Worm (Caenorhabditis elegans) whole organism, young adult: ENCODE measurements around the gene Y73B6BL.44.

Experiments used
- D2030.7 ChIP-seq: fragments of 200-800 bp; sonication (Bioruptor generic); IDR thresholded peaks from 2 replicates; pipeline ENCODE4 v1.3.6; 2022; ENCODE audit warnings: missing genetic modification reagents, missing genetic modification characterization, missing compliant biosample characterization
- F10E7.11 ChIP-seq: sonication (generic microtip); optimal IDR thresholded peaks from 2 replicates; lab custom pipeline; 2017; ENCODE audit warnings: mild to moderate bottlenecking, missing genetic modification characterization, moderate library complexity, missing compliant biosample characterization
- F37B4.10 ChIP-seq: fragments of 200-800 bp; sonication (Bioruptor generic); IDR thresholded peaks from 2 replicates; pipeline ENCODE4 v1.3.6; 2022; ENCODE audit warnings: missing genetic modification characterization, missing compliant biosample characterization
- F57A8.1 ChIP-seq: fragments of 200-800 bp; sonication (Bioruptor generic); optimal IDR thresholded peaks from 2 replicates; lab custom pipeline; 2018; ENCODE audit warnings: mild to moderate bottlenecking, missing genetic modification characterization, moderate library complexity, missing compliant biosample characterization
- K11D2.4 ChIP-seq: fragments of 200-800 bp; sonication (Bioruptor generic); IDR thresholded peaks from 2 replicates; pipeline ENCODE4 v1.3.6; 2022; ENCODE audit warnings: missing genetic modification reagents, missing genetic modification characterization, missing compliant biosample characterization
- K12H6.12 ChIP-seq: fragments of 200-800 bp; sonication (Bioruptor generic); optimal IDR thresholded peaks from 2 replicates; lab custom pipeline; 2018; ENCODE audit warnings: mild to moderate bottlenecking, missing genetic modification characterization, missing compliant biosample characterization
- T26A5.8 ChIP-seq: sonication (generic microtip); optimal IDR thresholded peaks from 2 replicates; lab custom pipeline; 2016; ENCODE audit warnings: missing genetic modification characterization, missing compliant biosample characterization
- Y56A3A.18 ChIP-seq: fragments of 200-800 bp; sonication (Bioruptor generic); IDR thresholded peaks from 2 replicates; pipeline ENCODE4 v1.3.6; 2022; ENCODE audit warnings: missing genetic modification reagents, missing genetic modification characterization, missing compliant biosample characterization
- Y79H2A.3 ChIP-seq: fragments of 200-800 bp; sonication (Bioruptor generic); conservative IDR thresholded peaks from 2 replicates; pipeline ENCODE4 v1.3.6; 2022; ENCODE audit warnings: missing genetic modification reagents, missing genetic modification characterization, missing compliant biosample characterization
- aptf-2 ChIP-seq: fragments of 200-800 bp; sonication (Bioruptor generic); conservative IDR thresholded peaks from 2 replicates; pipeline ENCODE4 v1.3.6; 2022; ENCODE audit warnings: missing genetic modification reagents, missing genetic modification characterization, missing compliant biosample characterization
- atf-7 ChIP-seq: sonication (generic microtip); optimal IDR thresholded peaks from 2 replicates; lab custom pipeline; 2017; ENCODE audit warnings: mild to moderate bottlenecking, missing genetic modification characterization, missing compliant biosample characterization
- attf-5 ChIP-seq: fragments of 200-800 bp; sonication (Bioruptor generic); optimal IDR thresholded peaks from 2 replicates; lab custom pipeline; 2018; ENCODE audit warnings: mild to moderate bottlenecking, missing genetic modification characterization, missing compliant biosample characterization
- bed-1 ChIP-seq: fragments of 200-800 bp; sonication (Bioruptor generic); IDR thresholded peaks from 2 replicates; pipeline ENCODE4 v1.3.6; 2022; ENCODE audit warnings: missing genetic modification reagents, missing genetic modification characterization, missing compliant biosample characterization
- ccch-3 ChIP-seq: fragments of 200-800 bp; sonication (Bioruptor generic); optimal IDR thresholded peaks from 2 replicates; lab custom pipeline; 2018; ENCODE audit warnings: mild to moderate bottlenecking, missing genetic modification characterization, missing compliant biosample characterization
- cebp-1 ChIP-seq, 2 experiments: fragments of 200-800 bp in 1 of 2; sonication (Bioruptor generic) in 1 of 2; sonication (generic microtip) in 1 of 2; IDR thresholded peaks in 1 of 2; optimal IDR thresholded peaks in 1 of 2; 2 replicates each; pipeline versions ENCODE4 v1.3.6 to Lab custom; 2017 to 2022; ENCODE audit warnings: missing compliant biosample characterization in 2 of 2, missing genetic modification characterization in 2 of 2, mild to moderate bottlenecking in 1 of 2, missing genetic modification reagents in 1 of 2, moderate library complexity in 1 of 2
- ceh-79 ChIP-seq: sonication (generic microtip); optimal IDR thresholded peaks from 2 replicates; lab custom pipeline; 2017; ENCODE audit warnings: mild to moderate bottlenecking, missing genetic modification characterization, missing compliant biosample characterization
- dox-1 ChIP-seq: fragments of 200-800 bp; sonication (Bioruptor generic); IDR thresholded peaks from 2 replicates; pipeline ENCODE4 v1.3.6; 2022; ENCODE audit warnings: missing genetic modification reagents, missing genetic modification characterization, missing compliant biosample characterization
- dpff-1 ChIP-seq: sonication (generic microtip); optimal IDR thresholded peaks from 2 replicates; lab custom pipeline; 2017; ENCODE audit warnings: mild to moderate bottlenecking, missing genetic modification characterization, missing compliant biosample characterization
- efl-1 ChIP-seq: fragments of 150-350 bp; optimal IDR thresholded peaks from 2 replicates; lab custom pipeline; 2014; ENCODE audit warnings: missing biosample characterization, missing genetic modification reagents, missing genetic modification characterization
- ets-4 ChIP-seq: fragments of 200-800 bp; sonication (Bioruptor generic); optimal IDR thresholded peaks from 2 replicates; lab custom pipeline; 2018; ENCODE audit warnings: mild to moderate bottlenecking, missing genetic modification characterization, missing compliant biosample characterization
- fkh-3 ChIP-seq: sonication (generic microtip); optimal IDR thresholded peaks from 2 replicates; lab custom pipeline; 2016; ENCODE audit warnings: mild to moderate bottlenecking, missing genetic modification characterization, missing compliant biosample characterization
- gei-17 ChIP-seq: fragments of 200-800 bp; sonication (Bioruptor generic); optimal IDR thresholded peaks from 2 replicates; lab custom pipeline; 2018; ENCODE audit warnings: mild to moderate bottlenecking, missing genetic modification characterization, missing compliant biosample characterization
- him-1 ChIP-seq: sonication (generic microtip); optimal IDR thresholded peaks from 2 replicates; lab custom pipeline; 2016; ENCODE audit warnings: missing genotype, missing genetic modification reagents, missing genetic modification characterization, missing compliant biosample characterization
- hlh-12 ChIP-seq: sonication (generic microtip); optimal IDR thresholded peaks from 2 replicates; lab custom pipeline; 2016; ENCODE audit warnings: missing genetic modification characterization, missing compliant biosample characterization
- hmg-1.2 ChIP-seq: fragments of 200-800 bp; sonication (Bioruptor generic); IDR thresholded peaks from 2 replicates; pipeline ENCODE4 v1.3.6; 2022; ENCODE audit warnings: missing genetic modification reagents, missing genetic modification characterization, missing compliant biosample characterization
- let-607 ChIP-seq, 2 experiments: fragments of 200-800 bp in 1 of 2; sonication (Bioruptor generic) in 1 of 2; sonication (generic microtip) in 1 of 2; optimal IDR thresholded peaks; 2 replicates each; lab custom pipeline; 2016 to 2018; ENCODE audit warnings: mild to moderate bottlenecking in 2 of 2, missing compliant biosample characterization in 2 of 2, missing genetic modification characterization in 2 of 2, moderate library complexity in 2 of 2, missing genotype in 1 of 2
- lin-35 ChIP-seq, 3 experiments: fragments of 150-350 bp in 2 of 3; sonication (generic microtip) in 1 of 3; optimal IDR thresholded peaks; 2 replicates each; lab custom pipeline; 2014 to 2018; ENCODE audit warnings: missing biosample characterization in 3 of 3, missing genetic modification characterization in 3 of 3, missing genetic modification reagents in 3 of 3
- lsl-1 ChIP-seq: fragments of 200-800 bp; sonication (Bioruptor generic); optimal IDR thresholded peaks from 2 replicates; lab custom pipeline; 2018; ENCODE audit warnings: mild to moderate bottlenecking, missing genetic modification characterization, moderate library complexity, missing compliant biosample characterization
- lsy-27 ChIP-seq: sonication (generic microtip); optimal IDR thresholded peaks from 2 replicates; lab custom pipeline; 2017; ENCODE audit warnings: missing genetic modification characterization, mild to moderate bottlenecking, missing compliant biosample characterization, antibody characterized with exemption, missing genotype, borderline replicate concordance; ENCODE audit not compliant: insufficient read depth
- madf-6 ChIP-seq: fragments of 200-800 bp; sonication (Bioruptor generic); IDR thresholded peaks from 2 replicates; pipeline ENCODE4 v1.3.6; 2022; ENCODE audit warnings: missing genetic modification reagents, missing genetic modification characterization, missing compliant biosample characterization
- mes-4 ChIP-seq: sonication (generic microtip); optimal IDR thresholded peaks from 2 replicates; lab custom pipeline; 2016; ENCODE audit warnings: missing genotype, missing genetic modification characterization, missing compliant biosample characterization
- mxl-1 ChIP-seq: sonication (generic microtip); optimal IDR thresholded peaks from 2 replicates; lab custom pipeline; 2016; ENCODE audit warnings: missing genetic modification characterization, missing compliant biosample characterization
- nhr-120 ChIP-seq: fragments of 200-800 bp; sonication (Bioruptor generic); IDR thresholded peaks from 2 replicates; pipeline ENCODE4 v1.3.6; 2022; ENCODE audit warnings: missing genetic modification characterization, missing compliant biosample characterization
- nhr-179 ChIP-seq: sonication (generic microtip); optimal IDR thresholded peaks from 2 replicates; lab custom pipeline; 2016; ENCODE audit warnings: mild to moderate bottlenecking, missing genetic modification characterization, missing compliant biosample characterization
- nhr-80 ChIP-seq: sonication (generic microtip); optimal IDR thresholded peaks from 2 replicates; lab custom pipeline; 2016; ENCODE audit warnings: missing genetic modification characterization, missing compliant biosample characterization
- snpc-4 ChIP-seq, 5 experiments: fragments of 150-350 bp in 1 of 5; sonication (generic microtip) in 4 of 5; optimal IDR thresholded peaks; 2 replicates each; lab custom pipeline; 2014 to 2018; ENCODE audit warnings: missing genetic modification characterization in 5 of 5, missing biosample characterization in 3 of 5, antibody characterized with exemption in 2 of 5, mild to moderate bottlenecking in 2 of 5, missing compliant biosample characterization in 2 of 5, missing genotype in 2 of 5, moderate library complexity in 2 of 5, missing genetic modification reagents in 1 of 5
- somi-1 ChIP-seq: fragments of 200-800 bp; sonication (Bioruptor generic); optimal IDR thresholded peaks from 2 replicates; lab custom pipeline; 2018; ENCODE audit warnings: mild to moderate bottlenecking, missing genetic modification characterization, missing compliant biosample characterization
- tbp1 ChIP-seq: fragments of 200-800 bp; sonication (Bioruptor generic); optimal IDR thresholded peaks from 2 replicates; lab custom pipeline; 2018; ENCODE audit warnings: mild to moderate bottlenecking, missing genetic modification characterization, missing compliant biosample characterization
- unc-130 ChIP-seq: sonication (generic microtip); optimal IDR thresholded peaks from 2 replicates; lab custom pipeline; 2016; ENCODE audit warnings: missing genetic modification reagents, missing genetic modification characterization, missing compliant biosample characterization
- ztf-18 ChIP-seq: sonication (generic microtip); optimal IDR thresholded peaks from 2 replicates; lab custom pipeline; 2016; ENCODE audit warnings: missing genotype, mild to moderate bottlenecking, missing genetic modification characterization, missing compliant biosample characterization
- ztf-26 ChIP-seq: sonication (generic microtip); optimal IDR thresholded peaks from 2 replicates; lab custom pipeline; 2017; ENCODE audit warnings: missing genetic modification characterization, missing compliant biosample characterization
- ztf-28 ChIP-seq: fragments of 200-800 bp; sonication (Bioruptor generic); IDR thresholded peaks from 2 replicates; pipeline ENCODE4 v1.3.6; 2022; ENCODE audit warnings: missing genetic modification reagents, missing genetic modification characterization, missing compliant biosample characterization
- ztf-6 ChIP-seq: fragments of 200-800 bp; sonication (Bioruptor generic); IDR thresholded peaks from 2 replicates; pipeline ENCODE4 v1.3.6; 2022; ENCODE audit warnings: missing genetic modification reagents, missing genetic modification characterization, missing compliant biosample characterization

Gene Y73B6BL.44

ce11 chrIV:6522305-6522917 lies 29.0 kb downstream of the Y73B6BL.44 start, which contains the start of gene ddi-1:
TSS of gene ddi-1 (plus strand) at chrIV:6522867.
- TF ChIP-seq nhr-80 (tag; lab: Kevin White, UChicago) (peak; percentile 1), gei-17 (GFP tag; lab: Kevin White, UChicago) (no peak), attf-5 (GFP tag; lab: Kevin White, UChicago) (peak; percentile 36), cebp-1 (GFP tag; IDR thresholded peaks at IDR 0.05; lab: Robert Waterston, UW) (no peak), cebp-1 (tag; optimal IDR thresholded peaks at IDR 0.05; lab: Kevin White, UChicago) (peak; percentile 78), snpc-4 (GFP tag; optimal IDR thresholded peaks at IDR 0.05; lab: Kevin White, UChicago) (no peak), snpc-4 (tag; optimal IDR thresholded peaks at IDR 0.05; lab: Kevin White, UChicago) (peak in 1 of 4 experiments; percentile 6), ztf-6 (no peak)

ce11 chrIV:6523773-6524172 lies 30.4 kb downstream of the Y73B6BL.44 start:
- TF ChIP-seq F10E7.11 (tag; lab: Kevin White, UChicago) = no peak
- no peak for TF ChIP-seq nhr-80 (tag; lab: Kevin White, UChicago)
- no peak for TF ChIP-seq lin-35 (GFP tag; optimal IDR thresholded peaks at IDR 0.05; lab: Kevin White, UChicago)
- no peak for TF ChIP-seq fkh-3 (tag; lab: Kevin White, UChicago)
- no peak for TF ChIP-seq ets-4 (GFP tag; lab: Kevin White, UChicago)
- no peak for TF ChIP-seq nhr-120 (GFP tag; lab: Robert Waterston, UW)
- no peak for TF ChIP-seq tbp1
- TF ChIP-seq K12H6.12 = no peak
- TF ChIP-seq dpff-1 (tag; lab: Kevin White, UChicago) = no peak

- TF ChIP-seq madf-6 (GFP tag; lab: Robert Waterston, UW) = no peak
- TF ChIP-seq bed-1 (GFP tag; lab: Robert Waterston, UW) = no peak
- TF ChIP-seq atf-7 (tag; lab: Kevin White, UChicago) = peak; percentile 7
- no peak for TF ChIP-seq dox-1
- no peak for TF ChIP-seq fkh-3 (tag; lab: Kevin White, UChicago)
- TF ChIP-seq hmg-1.2 (GFP tag; lab: Robert Waterston, UW) = no peak
- no peak for TF ChIP-seq ztf-26
- no peak for TF ChIP-seq K11D2.4 (GFP tag; lab: Robert Waterston, UW)
- no peak for TF ChIP-seq mes-4 (tag; lab: Kevin White, UChicago)
- TF ChIP-seq Y79H2A.3 (GFP tag; lab: Robert Waterston, UW) = no peak
- TF ChIP-seq ztf-18 (tag; lab: Kevin White, UChicago) = no peak
- TF ChIP-seq ztf-28 (GFP tag; lab: Robert Waterston, UW) = no peak
- TF ChIP-seq dpff-1 (tag; lab: Kevin White, UChicago) = no peak
- TF ChIP-seq somi-1 (GFP tag; lab: Kevin White, UChicago) = no peak
- TF ChIP-seq Y56A3A.18 (GFP tag; lab: Robert Waterston, UW) = 0 out of 2 replicates have a peak, but pooled peaks have one; percentile 36
- no peak for TF ChIP-seq snpc-4 (GFP tag; optimal IDR thresholded peaks at IDR 0.05; lab: Kevin White, UChicago)
- peak in 1 of 4 experiments; percentile 62 for TF ChIP-seq snpc-4 (tag; optimal IDR thresholded peaks at IDR 0.05; lab: Kevin White, UChicago)
- no peak for TF ChIP-seq efl-1 (GFP tag; lab: Kevin White, UChicago)
- TF ChIP-seq D2030.7 (GFP tag; lab: Robert Waterston, UW) = no peak
- no peak for TF ChIP-seq F57A8.1
- no peak for TF ChIP-seq tbp1
- TF ChIP-seq aptf-2 (GFP tag; lab: Robert Waterston, UW) = no peak
- TF ChIP-seq lsy-27 = no peak
- no peak for TF ChIP-seq K12H6.12
- no peak for TF ChIP-seq F37B4.10
- no peak for TF ChIP-seq hlh-12
- no peak for TF ChIP-seq nhr-179 (tag; lab: Kevin White, UChicago)
- no peak for TF ChIP-seq him-1 (tag; lab: Kevin White, UChicago)
- no peak for TF ChIP-seq mxl-1 (tag; lab: Kevin White, UChicago)
- TF ChIP-seq unc-130 (GFP tag; lab: Kevin White, UChicago) = no peak
- TF ChIP-seq ccch-3 (GFP tag; lab: Kevin White, UChicago) = no peak
- TF ChIP-seq nhr-80 (tag; lab: Kevin White, UChicago) = no peak
- no peak for TF ChIP-seq T26A5.8 (tag; lab: Kevin White, UChicago)
- TF ChIP-seq let-607 (tag; optimal IDR thresholded peaks at IDR 0.05; lab: Kevin White, UChicago) = no peak
- TF ChIP-seq lsl-1 (GFP tag; lab: Kevin White, UChicago) = no peak
- TF ChIP-seq ceh-79 (tag; lab: Kevin White, UChicago) = peak; percentile 34
Observed at ce11 chrIV:6524531-6524930, 31.1 kb downstream of the Y73B6BL.44 start, which contains the start of gene C01G5.5. TSS of gene C01G5.5 (plus strand) at chrIV:6524610.
